Worm (Caenorhabditis elegans): ENCODE results near the gene tsn-1.

- TF ChIP-seq nhr-12 (tag; optimal IDR thresholded peaks at IDR 0.05), result no peak
- TF ChIP-seq nhr-23 (tag; optimal IDR thresholded peaks at IDR 0.05), result no peak
- TF ChIP-seq lin-11 (tag; optimal IDR thresholded peaks at IDR 0.05), result no peak
- TF ChIP-seq unc-55 (GFP tag; optimal IDR thresholded peaks at IDR 0.05), result no peak
- no peak for TF ChIP-seq Y55F3AM.14 (GFP tag; optimal IDR thresholded peaks at IDR 0.05)
- no peak for TF ChIP-seq skn-1 (tag; optimal IDR thresholded peaks at IDR 0.05)
- TF ChIP-seq ztf-4 (tag; optimal IDR thresholded peaks at IDR 0.05), result no peak
- TF ChIP-seq egl-27 (tag; optimal IDR thresholded peaks at IDR 0.05), result no peak
Measured at ce11 chrII:4703011-4703410, 3.6 kb upstream of the tsn-1 start.

Measured in whole organism, L2 larva.